Worm (Caenorhabditis elegans): Measurements from ENCODE around the gene sri-72.

sri-72 gene

ce11 chrV:524058-524457 is 43.9 kb downstream of the sri-72 start, which contains the start of gene lipl-3:
Gene lipl-3, minus strand, starts transcription at chrV:524218.
- TF ChIP-seq ceh-88 (GFP tag; IDR thresholded peaks at IDR 0.05) (no peak), tbx-2 (tag; optimal IDR thresholded peaks at IDR 0.05) (no peak), zip-4 (GFP tag; optimal IDR thresholded peaks at IDR 0.05) (no peak), efl-3 (GFP tag; optimal IDR thresholded peaks at IDR 0.05) (no peak)

- TF ChIP-seq egl-27 (tag; optimal IDR thresholded peaks at IDR 0.05) (no peak), lin-14 (GFP tag; optimal IDR thresholded peaks at IDR 0.05) (no peak), mdl-1 (tag; optimal IDR thresholded peaks at IDR 0.05) (no peak), vab-15 (tag; optimal IDR thresholded peaks at IDR 0.05) (no peak), alr-1 (tag; optimal IDR thresholded peaks at IDR 0.05; ENCODE audit: borderline replicate concordance) (no peak), aly-2 (tag; optimal IDR thresholded peaks at IDR 0.05) (no peak), dsc-1 (tag; optimal IDR thresholded peaks at IDR 0.05) (no peak), ceh-82 (tag; optimal IDR thresholded peaks at IDR 0.05) (no peak), hpl-2 (GFP tag; optimal IDR thresholded peaks at IDR 0.05) (no peak), grh-1 (GFP tag; IDR thresholded peaks at IDR 0.05) (no peak), zip-4 (GFP tag; optimal IDR thresholded peaks at IDR 0.05) (no peak)
Observed at ce11 chrV:521517-521916, 46.5 kb downstream of the sri-72 start, which contains the start of gene srw-107. Gene srw-107, minus strand, starts transcription at chrV:521617.

ce11 chrV:519445-519844 is 48.6 kb downstream of the sri-72 start, which contains the start of gene nhr-210:
Gene nhr-210, minus strand, starts transcription at chrV:519545.
- TF ChIP-seq elt-2 (tag; optimal IDR thresholded peaks at IDR 0.05) (no peak), ceh-8 (GFP tag; optimal IDR thresholded peaks at IDR 0.05) (no peak), ets-5 (GFP tag; IDR thresholded peaks at IDR 0.05) (no peak), nhr-85 (tag) (peak; percentile 25), efl-3 (GFP tag; optimal IDR thresholded peaks at IDR 0.05) (no peak), unc-30 (tag; optimal IDR thresholded peaks at IDR 0.05) (no peak), efl-1 (optimal IDR thresholded peaks at IDR 0.05) (no peak), efl-1 (GFP tag; optimal IDR thresholded peaks at IDR 0.05 in 1 of 2) (peak in 1 of 2 experiments; percentile 36)
